Worm (Caenorhabditis elegans) whole organism, L1 larva: Measurements from ENCODE around the gene Y97E10AR.6.

ENCODE experiments used
- C16A3.4 ChIP-seq: fragments of 150-350 bp; optimal IDR thresholded peaks from 2 replicates; lab custom pipeline; 2014; ENCODE audit warnings: missing biosample characterization, missing genetic modification characterization
- aha-1 ChIP-seq: fragments of 150-350 bp; optimal IDR thresholded peaks from 2 replicates; lab custom pipeline; 2014; ENCODE audit warnings: missing biosample characterization, missing genetic modification characterization
- ama-1 ChIP-seq: fragments of 150-350 bp; optimal IDR thresholded peaks from 2 replicates; lab custom pipeline; 2014
- ceh-63 ChIP-seq: fragments of 200-800 bp; sonication (Bioruptor generic); optimal IDR thresholded peaks from 2 replicates; lab custom pipeline; 2018; ENCODE audit warnings: mild to moderate bottlenecking, missing genetic modification characterization, missing compliant biosample characterization
- ceh-82 ChIP-seq, 3 experiments: fragments of 150-350 bp in 1 of 3; sonication (generic microtip) in 2 of 3; optimal IDR thresholded peaks; 2 replicates each; lab custom pipeline; 2014 to 2017; ENCODE audit warnings: missing biosample characterization in 3 of 3, missing genetic modification characterization in 3 of 3
- ceh-88 ChIP-seq: fragments of 200-800 bp; sonication (Bioruptor generic); IDR thresholded peaks from 2 replicates; pipeline ENCODE4 v1.3.6; 2022; ENCODE audit warnings: missing genetic modification characterization, missing compliant biosample characterization
- egl-27 ChIP-seq, 2 experiments: fragments of 150-350 bp in 1 of 2; sonication (generic microtip); optimal IDR thresholded peaks; 3 replicates each; lab custom pipeline; 2017 to 2018; ENCODE audit warnings: missing biosample characterization in 2 of 2, missing genetic modification characterization in 2 of 2, missing genetic modification reagents in 2 of 2
- elt-3 ChIP-seq, 6 experiments: fragments of 150-350 bp in 1 of 6; sonication (generic microtip); optimal IDR thresholded peaks; 2 replicates each; lab custom pipeline; 2017 to 2018; ENCODE audit warnings: missing biosample characterization in 6 of 6, missing genetic modification characterization in 6 of 6, inconsistent platforms in 1 of 6
- ets-5 ChIP-seq: fragments of 200-800 bp; sonication (Bioruptor generic); IDR thresholded peaks from 2 replicates; pipeline ENCODE4 v1.3.6; 2022; ENCODE audit warnings: missing genetic modification characterization, missing compliant biosample characterization
- fos-1 ChIP-seq: fragments of 150-350 bp; optimal IDR thresholded peaks from 2 replicates; lab custom pipeline; 2014; ENCODE audit warnings: missing biosample characterization, missing genetic modification characterization
- grh-1 ChIP-seq: fragments of 200-800 bp; sonication (Bioruptor generic); IDR thresholded peaks from 2 replicates; pipeline ENCODE4 v1.3.6; 2022; ENCODE audit warnings: missing genetic modification reagents, missing genetic modification characterization, missing compliant biosample characterization
- hlh-4 ChIP-seq: sonication (generic microtip); optimal IDR thresholded peaks from 2 replicates; lab custom pipeline; 2016; ENCODE audit warnings: mild to moderate bottlenecking, missing genetic modification characterization, missing compliant biosample characterization
- hpl-2 ChIP-seq: fragments of 150-350 bp; optimal IDR thresholded peaks from 2 replicates; lab custom pipeline; 2014; ENCODE audit warnings: missing biosample characterization, missing genetic modification reagents, missing genetic modification characterization
- isw-1 ChIP-seq: fragments of 200-800 bp; sonication (Bioruptor generic); IDR thresholded peaks from 2 replicates; pipeline ENCODE4 v1.3.6; 2022; ENCODE audit warnings: missing genetic modification characterization, missing compliant biosample characterization
- jun-1 ChIP-seq: fragments of 150-350 bp; optimal IDR thresholded peaks from 2 replicates; lab custom pipeline; 2014; ENCODE audit warnings: missing biosample characterization, missing genetic modification reagents, missing genetic modification characterization
- lin-39 ChIP-seq: fragments of 150-350 bp; optimal IDR thresholded peaks from 2 replicates; lab custom pipeline; 2014; ENCODE audit warnings: missing biosample characterization, missing genetic modification reagents, missing genetic modification characterization
- lsy-2 ChIP-seq, 2 experiments: fragments of 150-350 bp; optimal IDR thresholded peaks; 2 replicates each; lab custom pipeline; 2014; ENCODE audit warnings: missing biosample characterization in 2 of 2, missing genetic modification characterization in 2 of 2
- mab-9 ChIP-seq: fragments of 200-800 bp; sonication (Bioruptor generic); IDR thresholded peaks from 2 replicates; pipeline ENCODE4 v1.3.6; 2022; ENCODE audit warnings: missing genetic modification reagents, missing genetic modification characterization, missing compliant biosample characterization
- mep-1 ChIP-seq: fragments of 150-350 bp; optimal IDR thresholded peaks from 2 replicates; lab custom pipeline; 2014; ENCODE audit warnings: missing biosample characterization, missing genetic modification characterization
- nhr-19 ChIP-seq: fragments of 200-800 bp; sonication (Bioruptor generic); conservative IDR thresholded peaks from 2 replicates; pipeline ENCODE4 v1.3.6; 2022; ENCODE audit warnings: missing genetic modification characterization, missing compliant biosample characterization
- nhr-237 ChIP-seq: fragments of 150-350 bp; optimal IDR thresholded peaks from 2 replicates; lab custom pipeline; 2014; ENCODE audit warnings: missing biosample characterization, missing genetic modification characterization
- nhr-47 ChIP-seq: sonication (generic microtip); optimal IDR thresholded peaks from 2 replicates; lab custom pipeline; 2016; ENCODE audit warnings: mild to moderate bottlenecking, missing genetic modification characterization, moderate library complexity, missing compliant biosample characterization
- nhr-71 ChIP-seq: sonication (generic microtip); optimal IDR thresholded peaks from 2 replicates; lab custom pipeline; 2016; ENCODE audit warnings: mild to moderate bottlenecking, missing genetic modification characterization, moderate library complexity, missing compliant biosample characterization
- nhr-76 ChIP-seq: sonication (generic microtip); optimal IDR thresholded peaks from 2 replicates; lab custom pipeline; 2017; ENCODE audit warnings: missing biosample characterization, missing genetic modification characterization
- nhr-84 ChIP-seq: sonication (generic microtip); optimal IDR thresholded peaks from 2 replicates; lab custom pipeline; 2017; ENCODE audit warnings: missing biosample characterization, missing genetic modification characterization
- rnt-1 ChIP-seq: sonication (generic microtip); optimal IDR thresholded peaks from 2 replicates; lab custom pipeline; 2016; ENCODE audit warnings: mild to moderate bottlenecking, missing genetic modification characterization, moderate library complexity, missing compliant biosample characterization
- snu-23 ChIP-seq: sonication (generic microtip); optimal IDR thresholded peaks from 2 replicates; lab custom pipeline; 2016; ENCODE audit warnings: missing genetic modification characterization, missing compliant biosample characterization
- sptf-1 ChIP-seq: fragments of 150-350 bp; optimal IDR thresholded peaks from 2 replicates; lab custom pipeline; 2014; ENCODE audit warnings: missing biosample characterization, missing genetic modification characterization
- sup-37 ChIP-seq: fragments of 200-800 bp; sonication (Bioruptor generic); optimal IDR thresholded peaks from 2 replicates; lab custom pipeline; 2018; ENCODE audit warnings: mild to moderate bottlenecking, missing genetic modification characterization, missing compliant biosample characterization
- swsn-7 ChIP-seq: sonication (generic microtip); optimal IDR thresholded peaks from 2 replicates; lab custom pipeline; 2016; ENCODE audit warnings: missing genetic modification characterization, missing compliant biosample characterization
- tbx-2 ChIP-seq: sonication (generic microtip); optimal IDR thresholded peaks from 2 replicates; lab custom pipeline; 2016; ENCODE audit warnings: missing genetic modification characterization, missing compliant biosample characterization
- tlp-1 ChIP-seq: fragments of 150-350 bp; optimal IDR thresholded peaks from 2 replicates; lab custom pipeline; 2014; ENCODE audit warnings: missing biosample characterization, missing genetic modification characterization
- unc-30 ChIP-seq: sonication (generic microtip); optimal IDR thresholded peaks from 2 replicates; lab custom pipeline; 2017; ENCODE audit warnings: missing biosample characterization, missing genetic modification characterization
- unc-62 ChIP-seq: fragments of 150-350 bp; optimal IDR thresholded peaks from 2 replicates; lab custom pipeline; 2014; ENCODE audit warnings: missing biosample characterization, missing genetic modification reagents, missing genetic modification characterization
- zip-4 ChIP-seq: fragments of 200-800 bp; sonication (Bioruptor generic); optimal IDR thresholded peaks from 2 replicates; lab custom pipeline; 2018; ENCODE audit warnings: mild to moderate bottlenecking, missing genetic modification characterization, moderate library complexity, missing compliant biosample characterization

Y97E10AR.6 gene

DNA sequence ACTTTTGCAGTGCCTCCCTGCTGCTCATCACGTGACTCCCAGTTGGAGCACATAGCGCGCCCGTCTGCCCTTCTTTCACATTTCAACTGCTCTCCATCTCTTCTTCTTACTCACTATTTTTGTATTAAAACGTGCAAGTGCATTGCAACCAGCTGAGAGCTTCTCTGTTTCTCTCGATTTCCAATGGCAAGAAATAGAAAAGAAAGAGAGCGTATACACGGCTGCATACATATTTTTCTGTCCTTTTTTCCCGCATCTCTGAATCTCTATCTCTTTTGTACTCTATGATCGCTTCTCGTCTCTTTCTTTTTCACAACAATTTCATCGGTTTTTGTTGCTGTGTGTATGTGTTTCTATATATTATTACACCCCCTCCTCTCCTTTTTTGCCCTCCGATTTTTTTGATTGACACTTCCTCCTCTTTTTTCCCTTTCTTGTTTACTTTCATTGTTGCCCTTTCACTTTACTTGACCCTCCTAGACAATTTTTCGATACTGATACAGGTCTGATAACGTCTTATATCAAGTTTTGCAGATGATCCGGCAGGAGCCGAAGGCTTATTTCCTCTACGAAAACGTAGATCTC, 12.7 kb downstream of the Y97E10AR.6 start, which contains the start of gene Y97E10AR.1 (continued):
- TF ChIP-seq jun-1 (tag; lab: Kevin White, UChicago), result peak; percentile 48
- TF ChIP-seq nhr-76, result no peak
- TF ChIP-seq ceh-88 (GFP tag; lab: Robert Waterston, UW), result peak; percentile 29; the same call in 1 of the 2 replicates
- TF ChIP-seq hlh-4 (tag; lab: Kevin White, UChicago), result no peak
- TF ChIP-seq tbx-2 (tag; lab: Kevin White, UChicago), result peak; percentile 80
- no peak for TF ChIP-seq sptf-1 (tag; lab: Kevin White, UChicago)
- no peak for TF ChIP-seq ama-1
- peak; percentile 74 for TF ChIP-seq nhr-19 (GFP tag; lab: Robert Waterston, UW)
- TF ChIP-seq fos-1 (tag; lab: Kevin White, UChicago), result no peak
- peak; percentile 69 for TF ChIP-seq isw-1 (GFP tag; lab: Robert Waterston, UW)
- no peak for TF ChIP-seq sup-37 (GFP tag; lab: Kevin White, UChicago)
- 0 out of 2 replicates have a peak, but pooled peaks have one; percentile 17 for TF ChIP-seq mab-9
- peak; percentile 70 for TF ChIP-seq rnt-1 (tag; lab: Kevin White, UChicago)
- no peak for TF ChIP-seq nhr-237 (tag; lab: Kevin White, UChicago)
- peak; percentile 73 for TF ChIP-seq C16A3.4

DNA sequence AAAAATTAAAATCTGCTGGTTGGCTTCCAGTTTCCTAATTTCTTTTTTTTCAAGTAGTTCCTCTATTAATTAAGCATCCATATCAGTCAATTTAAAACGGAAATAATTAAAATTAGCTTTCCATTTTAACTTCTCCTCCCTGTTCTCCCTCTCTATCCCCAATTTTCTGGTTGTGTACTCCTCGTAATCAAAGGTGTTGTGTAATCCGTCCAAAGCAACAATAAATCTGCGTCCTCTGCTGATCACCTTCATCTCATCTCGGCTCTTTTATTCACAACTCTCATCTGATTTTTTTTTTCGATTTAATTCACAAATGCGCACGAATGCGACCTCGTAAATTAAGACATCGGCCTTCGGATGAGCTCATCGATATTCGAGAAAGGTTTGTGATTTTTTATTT, 17.9 kb downstream of the Y97E10AR.6 start, which contains the start of gene Y97E10AR.2:
Gene Y97E10AR.2, plus strand, starts transcription at position 301 of the 400 bp plus-strand sequence.
- no peak for TF ChIP-seq hpl-2 (GFP tag; lab: Kevin White, UChicago)
- TF ChIP-seq ceh-82 (tag; optimal IDR thresholded peaks at IDR 0.05; lab: Kevin White, UChicago), result no peak

DNA sequence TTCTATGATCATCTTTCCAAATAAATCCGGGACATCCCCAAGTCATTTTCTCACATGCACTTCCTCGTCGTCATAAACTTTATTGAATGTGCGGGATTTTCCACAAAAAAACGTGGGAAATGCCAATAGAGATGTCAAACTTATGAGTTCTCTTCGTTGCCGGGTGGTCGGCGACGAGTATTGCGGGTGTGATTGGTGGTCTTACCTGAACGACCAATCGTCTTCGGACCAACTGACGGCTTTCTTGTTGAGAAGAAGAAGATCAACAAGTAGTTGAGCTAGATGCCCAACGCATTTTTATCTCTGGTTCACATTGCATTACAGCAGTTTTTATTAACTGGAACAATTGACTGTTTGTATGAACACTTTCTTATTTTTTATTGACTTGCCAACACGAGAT, 18.6 kb downstream of the Y97E10AR.6 start:
- TF ChIP-seq snu-23 (GFP tag; lab: Kevin White, UChicago), result no peak
- no peak for TF ChIP-seq lin-39 (tag; lab: Kevin White, UChicago)
- TF ChIP-seq nhr-71 (tag; lab: Kevin White, UChicago), result no peak
- no peak for TF ChIP-seq hlh-4 (tag; lab: Kevin White, UChicago)
- no peak for TF ChIP-seq swsn-7 (tag; lab: Kevin White, UChicago)
- TF ChIP-seq hpl-2 (GFP tag; lab: Kevin White, UChicago), result no peak
- TF ChIP-seq jun-1 (tag; lab: Kevin White, UChicago), result no peak
- no peak for TF ChIP-seq lsy-2 (tag; optimal IDR thresholded peaks at IDR 0.05; lab: Kevin White, UChicago)

DNA sequence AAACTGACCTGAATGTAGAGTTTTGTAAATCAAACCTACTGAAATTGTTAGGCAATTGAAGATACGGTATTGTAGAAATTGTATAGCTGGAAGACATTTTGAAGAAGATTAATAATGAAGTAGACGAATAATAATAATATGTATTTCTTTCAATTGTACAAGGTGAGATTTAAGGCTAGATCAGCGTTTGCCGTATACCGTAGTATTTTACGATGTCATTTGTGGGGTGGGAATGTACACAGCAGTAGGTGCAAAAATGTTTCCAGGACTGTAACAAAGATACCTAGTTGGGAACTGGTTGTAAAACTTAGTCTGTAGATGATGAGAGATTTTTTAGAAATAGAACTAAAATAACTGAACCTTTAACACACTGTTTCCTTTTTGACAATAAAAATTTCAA, 19.2 kb downstream of the Y97E10AR.6 start, which contains the start of gene ceh-76:
Gene ceh-76, minus strand, starts transcription at position 101 of the 400 bp plus-strand sequence.
- TF ChIP-seq ets-5 (no peak), unc-30 (no peak), tlp-1 (tag; lab: Kevin White, UChicago) (no peak), C16A3.4 (no peak), nhr-84 (no peak), sup-37 (GFP tag; lab: Kevin White, UChicago) (no peak), isw-1 (GFP tag; lab: Robert Waterston, UW) (no peak), mep-1 (tag; lab: Kevin White, UChicago) (no peak), ceh-63 (GFP tag; lab: Kevin White, UChicago) (no peak), aha-1 (tag; lab: Kevin White, UChicago) (no peak), egl-27 (tag; optimal IDR thresholded peaks at IDR 0.05; lab: Kevin White, UChicago) (no peak), rnt-1 (tag; lab: Kevin White, UChicago) (no peak), hpl-2 (GFP tag; lab: Kevin White, UChicago) (no peak), unc-62 (no peak), nhr-47 (tag; lab: Kevin White, UChicago) (no peak), elt-3 (tag; optimal IDR thresholded peaks at IDR 0.05; lab: Kevin White, UChicago) (no peak), zip-4 (GFP tag; lab: Kevin White, UChicago) (no peak), grh-1 (no peak)
